Worm (Caenorhabditis elegans): Measurements from ENCODE around the gene H39E23.3.

Gene H39E23.3

ce11 chrV:14126341-14126924, 18.8 kb downstream of the H39E23.3 start:
- no peak for TF ChIP-seq F37D6.2 (tag; optimal IDR thresholded peaks at IDR 0.05)
- TF ChIP-seq spr-1 (tag; optimal IDR thresholded peaks at IDR 0.05): no peak
- no peak for TF ChIP-seq ceh-20 (GFP tag; IDR thresholded peaks at IDR 0.05)
- TF ChIP-seq nhr-111 (GFP tag; optimal IDR thresholded peaks at IDR 0.05): no peak
- TF ChIP-seq pha-4 (GFP tag; IDR thresholded peaks at IDR 0.05): no peak
- no peak for TF ChIP-seq pha-4 (tag; optimal IDR thresholded peaks at IDR 0.05)
- TF ChIP-seq tag-97 (GFP tag; IDR thresholded peaks at IDR 0.05): no peak
- peak; percentile 57 for TF ChIP-seq aha-1 (tag)
- TF ChIP-seq hmg-1.1 (GFP tag; IDR thresholded peaks at IDR 0.05): 0 out of 2 replicates have a peak, but pooled peaks have one; percentile 17
- TF ChIP-seq mdl-1 (tag; optimal IDR thresholded peaks at IDR 0.05): no peak
- TF ChIP-seq nhr-237 (tag; optimal IDR thresholded peaks at IDR 0.05): no peak
- TF ChIP-seq ctbp-1 (GFP tag; IDR thresholded peaks at IDR 0.05): 0 out of 2 replicates have a peak, but pooled peaks have one; percentile 47
- TF ChIP-seq daf-8 (GFP tag; IDR thresholded peaks at IDR 0.05): no peak
- TF ChIP-seq tra-1 (GFP tag; IDR thresholded peaks at IDR 0.05): no peak
- TF ChIP-seq mdt-29 (GFP tag; IDR thresholded peaks at IDR 0.05): no peak
- peak in 1 of 2 experiments; percentile 11 for TF ChIP-seq unc-62 (GFP tag; optimal IDR thresholded peaks at IDR 0.05 in 1 of 2)
- TF ChIP-seq unc-62 (tag; optimal IDR thresholded peaks at IDR 0.05): no peak
- no peak for TF ChIP-seq lin-13 (GFP tag; optimal IDR thresholded peaks at IDR 0.05)
- TF ChIP-seq Y5F2A.4 (GFP tag; optimal IDR thresholded peaks at IDR 0.05): no peak
- TF ChIP-seq egl-27 (tag; optimal IDR thresholded peaks at IDR 0.05): no peak
- TF ChIP-seq nhr-42 (GFP tag; IDR thresholded peaks at IDR 0.05): no peak
- no peak for TF ChIP-seq F10B5.3 (tag; optimal IDR thresholded peaks at IDR 0.05)
- TF ChIP-seq ceh-82 (tag; optimal IDR thresholded peaks at IDR 0.05): no peak
- no peak for TF ChIP-seq T20F7.1 (GFP tag; optimal IDR thresholded peaks at IDR 0.05)
- TF ChIP-seq mes-2 (tag; optimal IDR thresholded peaks at IDR 0.05; ENCODE audit: poor library complexity, severe bottlenecking): peak; percentile 23
- TF ChIP-seq egl-43 (GFP tag; IDR thresholded peaks at IDR 0.05): no peak
- TF ChIP-seq ceh-28 (tag; optimal IDR thresholded peaks at IDR 0.05): no peak
- TF ChIP-seq set-16 (GFP tag; IDR thresholded peaks at IDR 0.05): peak; percentile 16; the same call in 1 of the 2 replicates
- no peak for TF ChIP-seq lin-15B (tag; optimal IDR thresholded peaks at IDR 0.05)
- TF ChIP-seq zfp-3 (GFP tag; conservative IDR thresholded peaks at IDR 0.05): no peak
- TF ChIP-seq nhr-76 (tag; optimal IDR thresholded peaks at IDR 0.05): no peak
- TF ChIP-seq skn-1 (tag; optimal IDR thresholded peaks at IDR 0.05): no peak
- TF ChIP-seq daf-12 (tag; optimal IDR thresholded peaks at IDR 0.05): no peak
- no peak for TF ChIP-seq duxl-1 (tag; optimal IDR thresholded peaks at IDR 0.05; ENCODE audit: poor library complexity)
- no peak for TF ChIP-seq jun-1 (tag; optimal IDR thresholded peaks at IDR 0.05)
- TF ChIP-seq nhr-25 (tag; optimal IDR thresholded peaks at IDR 0.05; ENCODE audit: borderline replicate concordance, insufficient read depth): no peak
- no peak for TF ChIP-seq nhr-11 (tag; optimal IDR thresholded peaks at IDR 0.05)
- no peak for TF ChIP-seq nhr-102 (tag; optimal IDR thresholded peaks at IDR 0.05)

- TF ChIP-seq hlh-11 (tag; optimal IDR thresholded peaks at IDR 0.05) (peak; percentile 19), daf-16 (GFP tag; optimal IDR thresholded peaks at IDR 0.05) (no peak), daf-16 (tag; optimal IDR thresholded peaks at IDR 0.05) (peak; percentile 27), zfp-3 (GFP tag; conservative IDR thresholded peaks at IDR 0.05) (no peak), mep-1 (tag; optimal IDR thresholded peaks at IDR 0.05) (peak; percentile 32), hmg-1.1 (GFP tag; IDR thresholded peaks at IDR 0.05) (0 out of 2 replicates have a peak, but pooled peaks have one; percentile 28), rbr-2 (tag; optimal IDR thresholded peaks at IDR 0.05) (peak; percentile 6), nhr-6 (tag; optimal IDR thresholded peaks at IDR 0.05) (peak; percentile 53), aly-2 (tag; optimal IDR thresholded peaks at IDR 0.05) (no peak), F44E2.7 (GFP tag; IDR thresholded peaks at IDR 0.05) (no peak), tra-1 (GFP tag; IDR thresholded peaks at IDR 0.05) (no peak)
These were observed 20.2 kb downstream of the H39E23.3 start for ce11 chrV:14127834-14128233.
